Fruit fly (Drosophila melanogaster) whole organism, embryonic: ENCODE measurements around the gene CG32052.

Experiments used
- Ada2b ChIP-seq: fragments of 200-800 bp; sonication (Bioruptor generic); IDR thresholded peaks from 2 replicates; pipeline ENCODE4 v1.3.6; 2022; ENCODE audit warnings: missing biosample characterization, missing genetic modification characterization
- Awh ChIP-seq: fragments of 200-800 bp; sonication (Bioruptor generic); IDR thresholded peaks from 2 replicates; pipeline ENCODE4, ENCODE4 v1.3.6; 2022; ENCODE audit warnings: missing biosample characterization, missing genetic modification characterization
- CG11085 ChIP-seq: fragments of 200-800 bp; sonication (Bioruptor generic); IDR thresholded peaks from 2 replicates; pipeline ENCODE4 v1.3.6; 2022; ENCODE audit warnings: missing biosample characterization, missing genetic modification characterization
- CG11504 ChIP-seq: fragments of 200-800 bp; sonication (Bioruptor generic); optimal IDR thresholded peaks from 3 replicates; lab custom pipeline; 2019; ENCODE audit warnings: missing biosample characterization, mild to moderate bottlenecking, missing genetic modification characterization, moderate library complexity
- CG11695 ChIP-seq: fragments of 200-800 bp; sonication (Bioruptor generic); IDR thresholded peaks from 3 replicates; pipeline ENCODE4 v1.3.6; 2022; ENCODE audit warnings: missing biosample characterization, missing genetic modification characterization
- CG15073 ChIP-seq: fragments of 200-800 bp; sonication (Bioruptor generic); optimal IDR thresholded peaks from 2 replicates; lab custom pipeline; 2016; ENCODE audit warnings: missing biosample characterization, missing genetic modification characterization
- CG16779 ChIP-seq: fragments of 200-800 bp; sonication (Bioruptor generic); IDR thresholded peaks from 2 replicates; pipeline ENCODE4 v1.3.6; 2022; ENCODE audit warnings: missing biosample characterization, missing genetic modification characterization
- CG17802 ChIP-seq: fragments of 200-800 bp; sonication (Bioruptor generic); optimal IDR thresholded peaks from 2 replicates; lab custom pipeline; 2018; ENCODE audit warnings: missing biosample characterization, mild to moderate bottlenecking, missing genetic modification characterization, moderate library complexity
- CG18262 ChIP-seq: fragments of 200-800 bp; optimal IDR thresholded peaks from 3 replicates; lab custom pipeline; 2019; ENCODE audit warnings: missing biosample characterization, mild to moderate bottlenecking, missing genetic modification characterization, moderate library complexity
- CG18599 ChIP-seq: fragments of 200-800 bp; sonication (Bioruptor generic); optimal IDR thresholded peaks from 3 replicates; lab custom pipeline; 2017; ENCODE audit warnings: missing biosample characterization, missing genetic modification characterization, mild to moderate bottlenecking, moderate library complexity, missing genetic modification reagents
- CG2199 ChIP-seq: fragments of 200-800 bp; sonication (Bioruptor generic); IDR thresholded peaks from 3 replicates; pipeline ENCODE4 v1.3.6; 2022; ENCODE audit warnings: missing biosample characterization, missing genetic modification characterization
- CG32767 ChIP-seq: fragments of 200-800 bp; sonication (Bioruptor generic); IDR thresholded peaks from 2 replicates; pipeline ENCODE4 v1.3.6; 2022; ENCODE audit warnings: missing biosample characterization, missing genetic modification characterization
- CG42726 ChIP-seq: fragments of 200-800 bp; sonication (Bioruptor generic); IDR thresholded peaks from 2 replicates; pipeline ENCODE4 v1.3.6; 2022; ENCODE audit warnings: missing biosample characterization, missing genetic modification characterization; ENCODE audit not compliant: partially characterized antibody
- CG6765 ChIP-seq: fragments of 200-800 bp; sonication (Bioruptor generic); optimal IDR thresholded peaks from 3 replicates; lab custom pipeline; 2017; ENCODE audit warnings: missing biosample characterization, mild to moderate bottlenecking, missing genetic modification characterization
- CG9215 ChIP-seq: fragments of 200-800 bp; sonication (Bioruptor generic); IDR thresholded peaks from 2 replicates; pipeline ENCODE4 v1.3.6; 2022; ENCODE audit warnings: missing biosample characterization, missing genetic modification characterization
- ERR ChIP-seq: fragments of 200-800 bp; sonication (Bioruptor generic); optimal IDR thresholded peaks from 2 replicates; lab custom pipeline; 2016; ENCODE audit warnings: missing biosample characterization, missing genetic modification characterization
- Ets65A ChIP-seq: fragments of 200-800 bp; sonication (Bioruptor generic); peaks from one replicate; lab custom pipeline; 2016; ENCODE audit warnings: missing biosample characterization, missing genetic modification characterization
- H2.0 ChIP-seq: fragments of 200-800 bp; sonication (Bioruptor generic); IDR thresholded peaks from 2 replicates; pipeline ENCODE4 v1.3.6; 2022; ENCODE audit warnings: missing biosample characterization, missing genetic modification characterization
- HLH4C ChIP-seq: fragments of 200-800 bp; sonication (Bioruptor generic); IDR thresholded peaks from 3 replicates; pipeline ENCODE4 v1.3.6; 2022; ENCODE audit warnings: missing biosample characterization, missing genetic modification characterization; ENCODE audit not compliant: partially characterized antibody
- HLHmδ ChIP-seq: fragments of 200-800 bp; sonication (Bioruptor generic); optimal IDR thresholded peaks from 2 replicates; lab custom pipeline; 2018; ENCODE audit warnings: missing biosample characterization, mild to moderate bottlenecking, missing genetic modification characterization, moderate library complexity
- Hsf ChIP-seq: fragments of 200-800 bp; sonication (Bioruptor generic); optimal IDR thresholded peaks from 3 replicates; lab custom pipeline; 2016; ENCODE audit warnings: missing biosample characterization, missing genetic modification characterization
- Kr ChIP-seq: fragments of 200-800 bp; sonication (Bioruptor generic); optimal IDR thresholded peaks from 2 replicates; lab custom pipeline; 2017; ENCODE audit warnings: missing biosample characterization, mild to moderate bottlenecking, missing genetic modification characterization
- Lim3 ChIP-seq: fragments of 200-800 bp; sonication (Bioruptor generic); IDR thresholded peaks from 2 replicates; pipeline ENCODE4 v1.3.6; 2022; ENCODE audit warnings: missing biosample characterization, missing genetic modification characterization
- Med ChIP-seq: fragments of 200-800 bp; sonication (Bioruptor generic); peaks from one replicate; lab custom pipeline; 2016; ENCODE audit warnings: missing biosample characterization, missing genetic modification characterization, mild to moderate bottlenecking, inconsistent platforms, moderate library complexity
- NC2β ChIP-seq: fragments of 200-800 bp; sonication (Bioruptor generic); optimal IDR thresholded peaks from 2 replicates; lab custom pipeline; 2016; ENCODE audit warnings: missing biosample characterization, missing genetic modification characterization
- Sox102F ChIP-seq: fragments of 200-800 bp; sonication (Bioruptor generic); optimal IDR thresholded peaks from 2 replicates; lab custom pipeline; 2018; ENCODE audit warnings: missing biosample characterization, mild to moderate bottlenecking, missing genetic modification characterization, moderate library complexity
- bsh ChIP-seq, 2 experiments: fragments of 200-800 bp; sonication (Bioruptor generic); optimal IDR thresholded peaks; 2 replicates each; lab custom pipeline; 2017 to 2018; ENCODE audit warnings: mild to moderate bottlenecking in 2 of 2, missing biosample characterization in 2 of 2, missing genetic modification characterization in 2 of 2, moderate library complexity in 1 of 2
- chinmo ChIP-seq: fragments of 200-800 bp; sonication (Bioruptor generic); IDR thresholded peaks from 4 replicates; pipeline ENCODE4 v1.3.6; 2022; ENCODE audit warnings: missing biosample characterization, missing genetic modification characterization; ENCODE audit not compliant: partially characterized antibody
- cwo ChIP-seq: fragments of 200-800 bp; sonication (Bioruptor generic); optimal IDR thresholded peaks from 3 replicates; lab custom pipeline; 2017; ENCODE audit warnings: missing biosample characterization, missing genetic modification characterization, mild to moderate bottlenecking, moderate library complexity, missing genetic modification reagents
- eve ChIP-seq, 2 experiments: fragments of >200 bp; optimal IDR thresholded peaks; 2 replicates each; lab custom pipeline; 2017; ENCODE audit warnings: missing biosample characterization in 2 of 2, missing genetic modification characterization in 2 of 2
- gce ChIP-seq: fragments of 200-800 bp; sonication (Bioruptor generic); IDR thresholded peaks from 3 replicates; pipeline ENCODE4 v1.3.6; 2022; ENCODE audit warnings: missing biosample characterization, missing genetic modification characterization
- gcm2 ChIP-seq: fragments of 200-800 bp; sonication (Bioruptor generic); optimal IDR thresholded peaks from 2 replicates; lab custom pipeline; 2016; ENCODE audit warnings: missing biosample characterization, missing genetic modification characterization
- gem ChIP-seq: fragments of 200-800 bp; sonication (Bioruptor generic); optimal IDR thresholded peaks from 2 replicates; lab custom pipeline; 2019; ENCODE audit warnings: missing biosample characterization, mild to moderate bottlenecking, missing genetic modification characterization, moderate library complexity
- gsb-n ChIP-seq: fragments of 200-800 bp; sonication (Bioruptor generic); optimal IDR thresholded peaks from 3 replicates; lab custom pipeline; 2018; ENCODE audit warnings: missing biosample characterization, mild to moderate bottlenecking, missing genetic modification characterization
- hkb ChIP-seq, 2 experiments: fragments of 200-800 bp in 1 of 2; fragments of >200 bp in 1 of 2; sonication (Bioruptor generic) in 1 of 2; IDR thresholded peaks in 1 of 2; optimal IDR thresholded peaks in 1 of 2; 2 replicates each; pipeline versions ENCODE4 v1.3.6 to Lab custom; 2017 to 2022; ENCODE audit warnings: missing biosample characterization in 1 of 2, missing genetic modification characterization in 1 of 2
- lab ChIP-seq: fragments of 200-800 bp; sonication (Bioruptor generic); optimal IDR thresholded peaks from 3 replicates; lab custom pipeline; 2017; ENCODE audit warnings: missing biosample characterization, missing genetic modification characterization, mild to moderate bottlenecking, moderate library complexity, missing genetic modification reagents
- lbe ChIP-seq: fragments of 200-800 bp; sonication (Bioruptor generic); optimal IDR thresholded peaks from 2 replicates; lab custom pipeline; 2016; ENCODE audit warnings: missing biosample characterization, mild to moderate bottlenecking, missing genetic modification characterization
- nom ChIP-seq: fragments of 200-800 bp; sonication (Bioruptor generic); optimal IDR thresholded peaks from 2 replicates; lab custom pipeline; 2017; ENCODE audit warnings: missing biosample characterization, missing genetic modification characterization, mild to moderate bottlenecking, moderate library complexity, missing genetic modification reagents
- oc ChIP-seq: fragments of 200-800 bp; sonication (Bioruptor generic); optimal IDR thresholded peaks from 2 replicates; lab custom pipeline; 2018; ENCODE audit warnings: missing biosample characterization, mild to moderate bottlenecking, missing genetic modification characterization, moderate library complexity
- sens ChIP-seq: fragments of 200-800 bp; sonication (Bioruptor generic); peaks from one replicate; lab custom pipeline; 2016; ENCODE audit warnings: missing biosample characterization, missing genetic modification characterization
- slou ChIP-seq: fragments of 200-800 bp; sonication (Bioruptor generic); optimal IDR thresholded peaks from 3 replicates; lab custom pipeline; 2016; ENCODE audit warnings: missing biosample characterization, missing genetic modification characterization
- stc ChIP-seq: fragments of 200-800 bp; sonication (Bioruptor generic); IDR thresholded peaks from 2 replicates; pipeline ENCODE4 v1.3.6; 2022; ENCODE audit warnings: missing biosample characterization, missing genetic modification characterization
- tx ChIP-seq: fragments of 200-800 bp; sonication (Bioruptor generic); optimal IDR thresholded peaks from 2 replicates; lab custom pipeline; 2016; ENCODE audit warnings: missing biosample characterization, missing genetic modification characterization
- unpg ChIP-seq: fragments of 200-800 bp; sonication (Bioruptor generic); optimal IDR thresholded peaks from 3 replicates; lab custom pipeline; 2018; ENCODE audit warnings: missing biosample characterization, mild to moderate bottlenecking, missing genetic modification characterization, moderate library complexity
- zf30C ChIP-seq: fragments of 200-800 bp; sonication (Bioruptor generic); optimal IDR thresholded peaks from 3 replicates; lab custom pipeline; 2018; ENCODE audit warnings: missing biosample characterization, mild to moderate bottlenecking, missing genetic modification characterization

Gene CG32052

DNA sequence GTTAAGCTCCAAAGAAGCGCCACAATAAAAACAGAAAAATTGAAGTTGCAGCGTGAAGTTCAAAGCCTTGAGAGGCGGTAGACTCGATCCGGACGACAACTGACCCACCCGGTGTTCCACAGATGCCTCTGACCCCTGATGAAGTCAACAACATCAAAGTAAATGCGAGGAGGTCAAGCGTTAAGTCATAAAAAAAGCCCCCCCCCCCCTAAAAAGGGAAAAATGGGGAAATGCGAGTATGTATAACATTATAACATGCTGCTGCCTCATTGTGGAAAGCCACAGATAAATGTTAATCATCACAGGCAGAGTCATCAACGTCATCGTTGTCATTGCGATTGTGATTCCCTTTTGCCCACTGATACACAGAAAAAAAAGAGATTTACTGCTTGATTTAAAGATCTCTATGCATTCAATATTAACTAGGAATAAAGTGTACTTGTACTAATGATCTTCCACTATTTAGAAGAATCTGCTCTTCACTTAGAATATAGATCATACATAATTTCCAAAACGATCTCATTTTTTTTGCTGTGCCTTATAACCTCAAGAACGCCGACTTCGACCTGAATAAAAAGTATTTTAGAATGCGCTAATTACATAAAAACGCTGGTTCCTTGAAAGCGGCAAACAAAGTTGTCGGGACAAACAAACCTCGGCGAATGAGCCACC, 64.3 kb downstream of the CG32052 start (continued):
- TF ChIP-seq bsh (GFP tag; optimal IDR thresholded peaks at IDR 0.05; lab: Kevin White, UChicago) (peak in 1 of 2 experiments; percentile 12), lbe (no peak), gcm2 (GFP tag; lab: Kevin White, UChicago) (no peak), sens (peak; percentile 80), gem (peak; percentile 12), chinmo (GFP tag; lab: Robert Waterston, UW) (0 out of 4 replicates have a peak, but pooled peaks have one; percentile 25), Sox102F (GFP tag; lab: Kevin White, UChicago) (peak; percentile 17), unpg (GFP tag; lab: Kevin White, UChicago) (no peak)

DNA sequence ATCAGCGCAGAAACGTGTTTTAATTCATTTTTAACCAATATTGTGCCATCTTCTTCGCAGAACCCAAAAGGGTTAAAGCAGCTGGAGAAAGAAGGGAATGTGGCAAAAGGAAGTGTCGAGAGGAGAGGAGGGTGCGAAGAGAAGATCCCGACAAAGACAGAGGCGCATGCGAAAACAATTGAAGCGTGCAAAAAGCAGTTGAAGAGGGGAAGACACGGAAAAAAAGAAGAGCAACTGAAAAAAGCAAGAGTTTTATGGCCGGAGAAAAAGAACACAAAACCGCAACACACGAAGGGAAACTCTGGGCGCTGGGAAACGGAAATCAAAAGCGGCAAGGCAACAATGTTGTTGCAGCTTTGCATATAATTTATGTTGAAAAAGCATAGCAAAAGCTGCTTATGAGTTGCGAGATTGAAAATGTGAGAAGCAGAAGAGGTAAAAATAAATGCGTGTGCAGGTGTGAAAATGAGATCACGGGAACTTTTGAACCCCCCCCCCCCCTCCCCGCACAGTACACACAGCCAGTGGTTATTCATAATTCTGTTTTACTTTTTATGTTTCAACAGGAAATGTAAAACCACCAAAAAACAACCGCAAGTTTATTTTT, 66.4 kb downstream of the CG32052 start:
- TF ChIP-seq hkb (optimal IDR thresholded peaks at IDR 0.05; lab: Kevin White, UChicago) (no peak), hkb (GFP tag; IDR thresholded peaks at IDR 0.05; lab: Robert Waterston, UW) (0 out of 2 replicates have a peak, but pooled peaks have one; percentile 31), Med (GFP tag; lab: Kevin White, UChicago) (peak; percentile 20), nom (peak; percentile 46), CG18599 (GFP tag; lab: Kevin White, UChicago) (no peak), CG6765 (GFP tag; lab: Kevin White, UChicago) (no peak), lab (GFP tag; lab: Kevin White, UChicago) (no peak), oc (tag; lab: Kevin White, UChicago) (peak; percentile 43), CG11504 (peak; percentile 15), tx (GFP tag; lab: Kevin White, UChicago) (no peak), sens (peak; percentile 4), Kr (GFP tag; lab: Kevin White, UChicago) (peak; percentile 47), CG11695 (GFP tag; lab: Robert Waterston, UW) (0 out of 3 replicates have a peak, but pooled peaks have one; percentile 29), CG42726 (GFP tag; lab: Robert Waterston, UW) (0 out of 2 replicates have a peak, but pooled peaks have one; percentile 12), Ada2b (GFP tag; lab: Robert Waterston, UW) (0 out of 2 replicates have a peak, but pooled peaks have one; percentile 15), Ets65A (GFP tag; lab: Kevin White, UChicago) (peak; percentile 80), CG2199 (0 out of 3 replicates have a peak, but pooled peaks have one; percentile 28), eve (GFP tag; optimal IDR thresholded peaks at IDR 0.05; lab: Kevin White, UChicago) (peak in 1 of 2 experiments; percentile 71)

dm6 chr3L:9853895-9854470, 67.1 kb downstream of the CG32052 start:
- TF ChIP-seq CG15073 (no peak), gce (no peak), Awh (GFP tag; lab: Robert Waterston, UW) (no peak), CG9215 (GFP tag; lab: Robert Waterston, UW) (no peak), CG17802 (tag; lab: Kevin White, UChicago) (no peak), cwo (no peak), H2.0 (GFP tag; lab: Robert Waterston, UW) (no peak), ERR (GFP tag; lab: Kevin White, UChicago) (no peak), Lim3 (GFP tag; lab: Robert Waterston, UW) (no peak), HLHmδ (GFP tag; lab: Kevin White, UChicago) (peak; percentile 42), Hsf (GFP tag; lab: Kevin White, UChicago) (no peak), CG16779 (GFP tag; lab: Robert Waterston, UW) (no peak), HLH4C (GFP tag; lab: Robert Waterston, UW) (no peak; the same call in 2 of the 3 replicates), gsb-n (no peak), CG11085 (GFP tag; lab: Robert Waterston, UW) (no peak), CG32767 (no peak; the same call in 1 of the 2 replicates), NC2β (GFP tag; lab: Kevin White, UChicago) (no peak), CG18262 (tag; lab: Kevin White, UChicago) (no peak), zf30C (peak; percentile 19), slou (GFP tag; lab: Kevin White, UChicago) (no peak), CG11695 (GFP tag; lab: Robert Waterston, UW) (no peak), stc (GFP tag; lab: Robert Waterston, UW) (no peak)
